Fruit fly (Drosophila melanogaster): ENCODE measurements around the gene CG6738.

The CG6738 gene

DNA sequence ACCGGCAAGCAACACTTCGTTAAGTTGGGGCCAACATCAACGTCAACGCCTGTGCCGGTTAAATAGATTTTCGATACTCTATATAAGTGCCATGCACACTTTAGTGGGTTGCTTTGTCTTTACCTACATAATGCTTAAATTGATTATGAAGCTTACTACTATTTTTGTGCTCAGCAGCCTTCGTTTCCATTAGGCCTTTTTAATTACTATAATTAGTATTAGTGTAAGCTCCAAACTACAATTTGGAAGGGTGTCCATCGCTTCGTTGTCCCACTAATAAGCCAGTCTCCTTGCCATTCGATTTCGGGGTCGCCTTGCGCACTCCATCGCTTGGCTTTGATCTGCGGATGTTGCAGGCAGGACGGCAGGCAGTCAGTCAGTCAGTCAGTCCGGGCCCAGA, 48.3 kb downstream of the CG6738 start:
- peak; percentile 70 for TF ChIP-seq gl (tag; optimal IDR thresholded peaks at IDR 0.05)
- TF ChIP-seq CG4496 (GFP tag; IDR thresholded peaks at IDR 0.05) = peak; percentile 49; the same call in 1 of the 3 replicates
- TF ChIP-seq Ets98B (GFP tag; IDR thresholded peaks at IDR 0.05) = no peak
- peak; percentile 45 for TF ChIP-seq Pif1A (GFP tag; optimal IDR thresholded peaks at IDR 0.05)
- peak; percentile 37 for TF ChIP-seq CG8301 (tag; optimal IDR thresholded peaks at IDR 0.05)
- peak; percentile 82 for TF ChIP-seq CG9948 (tag; optimal IDR thresholded peaks at IDR 0.05)
- TF ChIP-seq EcR (GFP tag; optimal IDR thresholded peaks at IDR 0.05) = no peak
- TF ChIP-seq Pif1B (GFP tag; optimal IDR thresholded peaks at IDR 0.05) = peak; percentile 39
- peak; percentile 68 for TF ChIP-seq Snoo (tag; optimal IDR thresholded peaks at IDR 0.05)
- TF ChIP-seq CG14655 (GFP tag; optimal IDR thresholded peaks at IDR 0.05) = peak; percentile 52
- TF ChIP-seq CG10348 (GFP tag; IDR thresholded peaks at IDR 0.05) = no peak
- peak; percentile 82 for TF ChIP-seq CG15710 (tag; optimal IDR thresholded peaks at IDR 0.05)
- TF ChIP-seq CG12605 (GFP tag; IDR thresholded peaks at IDR 0.05) = no peak
- peak; percentile 47; the same call in 1 of the 2 replicates for TF ChIP-seq rn (GFP tag; IDR thresholded peaks at IDR 0.05)
- TF ChIP-seq fd96Ca (GFP tag; IDR thresholded peaks at IDR 0.05) = peak; percentile 54; the same call in 2 of the 3 replicates
- peak; percentile 80 for TF ChIP-seq CG8159 (tag; optimal IDR thresholded peaks at IDR 0.05)
- no peak for TF ChIP-seq CG32121 (GFP tag; IDR thresholded peaks at IDR 0.05)
- peak; percentile 27 for TF ChIP-seq D1 (tag; optimal IDR thresholded peaks at IDR 0.05)
- peak; percentile 76 for TF ChIP-seq CG34367 (tag; optimal IDR thresholded peaks at IDR 0.05)
- TF ChIP-seq CG13204 (GFP tag; optimal IDR thresholded peaks at IDR 0.05) = peak; percentile 19
- TF ChIP-seq CG17806 (tag; optimal IDR thresholded peaks at IDR 0.05) = peak; percentile 87

DNA sequence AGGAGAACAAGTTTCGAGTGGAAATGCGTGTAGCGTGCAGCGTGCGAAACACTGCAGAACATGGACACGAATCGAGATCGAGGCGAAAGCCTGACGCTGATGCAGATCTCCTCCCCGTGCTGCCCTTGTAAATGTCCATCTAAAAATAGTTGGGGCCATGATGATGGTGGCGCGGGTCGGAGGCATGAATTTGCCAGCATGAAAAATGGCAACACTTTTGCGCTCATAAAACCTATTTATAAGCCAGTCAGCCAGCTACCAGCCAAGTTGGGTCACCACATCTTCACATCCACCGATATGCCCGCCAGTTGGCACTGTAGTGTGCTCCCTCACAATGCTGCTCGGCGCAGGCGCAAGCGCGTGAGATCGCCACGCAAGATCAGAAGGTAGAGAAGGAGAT, 49.1 kb downstream of the CG6738 start:
- TF ChIP-seq Pif1B (GFP tag; optimal IDR thresholded peaks at IDR 0.05) (peak; percentile 35), CG34367 (tag; optimal IDR thresholded peaks at IDR 0.05) (no peak), Snoo (tag; optimal IDR thresholded peaks at IDR 0.05) (peak; percentile 30), CG17806 (tag; optimal IDR thresholded peaks at IDR 0.05) (peak; percentile 50), CG12605 (GFP tag; IDR thresholded peaks at IDR 0.05) (no peak; the same call in 1 of the 2 replicates), Pif1A (GFP tag; optimal IDR thresholded peaks at IDR 0.05) (peak; percentile 14), CG13204 (GFP tag; optimal IDR thresholded peaks at IDR 0.05) (peak; percentile 46), gl (tag; optimal IDR thresholded peaks at IDR 0.05) (peak; percentile 31), CG10348 (GFP tag; IDR thresholded peaks at IDR 0.05) (no peak), CG4496 (GFP tag; IDR thresholded peaks at IDR 0.05) (peak; percentile 46), EcR (GFP tag; optimal IDR thresholded peaks at IDR 0.05) (peak; percentile 20), CG14655 (GFP tag; optimal IDR thresholded peaks at IDR 0.05) (peak; percentile 54), rn (GFP tag; IDR thresholded peaks at IDR 0.05) (no peak), Ets98B (GFP tag; IDR thresholded peaks at IDR 0.05) (no peak), fd96Ca (GFP tag; IDR thresholded peaks at IDR 0.05) (peak; percentile 31; the same call in 1 of the 3 replicates), CG8301 (tag; optimal IDR thresholded peaks at IDR 0.05) (peak; percentile 52), CG32121 (GFP tag; IDR thresholded peaks at IDR 0.05) (no peak), D1 (tag; optimal IDR thresholded peaks at IDR 0.05) (no peak), CG8159 (tag; optimal IDR thresholded peaks at IDR 0.05) (peak; percentile 57), CG9948 (tag; optimal IDR thresholded peaks at IDR 0.05) (peak; percentile 26), CG15710 (tag; optimal IDR thresholded peaks at IDR 0.05) (peak; percentile 62)

DNA sequence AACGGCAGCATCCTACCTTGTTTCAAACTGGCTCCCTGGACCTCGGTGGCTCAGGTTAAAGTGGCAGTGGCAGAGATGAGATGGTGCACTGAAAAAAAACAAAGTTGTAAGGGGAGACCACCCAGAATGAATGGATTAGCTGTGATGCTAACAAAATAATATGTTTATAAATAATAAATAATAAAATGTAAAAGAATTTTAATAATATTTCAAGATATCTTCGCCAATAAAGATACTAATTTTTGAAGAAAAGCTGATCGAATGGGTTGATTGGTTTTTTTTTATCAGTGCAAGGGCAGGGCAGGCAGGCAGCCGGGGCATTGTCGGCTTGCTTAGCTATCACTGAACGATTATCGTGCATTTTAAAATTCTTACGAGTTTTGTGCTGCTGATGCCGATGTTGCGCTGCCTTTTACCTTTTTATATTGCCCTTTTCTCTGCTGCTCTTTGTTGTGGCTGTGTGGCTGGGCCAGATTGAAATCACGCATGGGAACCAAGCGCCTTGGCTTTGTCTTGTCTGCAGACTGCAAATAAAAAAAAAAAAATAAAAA, 49.8 kb downstream of the CG6738 start:
- TF ChIP-seq gl (tag; optimal IDR thresholded peaks at IDR 0.05) (peak; percentile 67), EcR (GFP tag; optimal IDR thresholded peaks at IDR 0.05) (peak; percentile 71), CG10348 (GFP tag; IDR thresholded peaks at IDR 0.05) (no peak), CG12605 (GFP tag; IDR thresholded peaks at IDR 0.05) (peak; percentile 60), CG14655 (GFP tag; optimal IDR thresholded peaks at IDR 0.05) (peak; percentile 81), rn (GFP tag; IDR thresholded peaks at IDR 0.05) (no peak; the same call in 1 of the 2 replicates), CG15710 (tag; optimal IDR thresholded peaks at IDR 0.05) (peak; percentile 90), Ets98B (GFP tag; IDR thresholded peaks at IDR 0.05) (peak; percentile 17; the same call in 1 of the 2 replicates), D1 (tag; optimal IDR thresholded peaks at IDR 0.05) (peak; percentile 60), CG9948 (tag; optimal IDR thresholded peaks at IDR 0.05) (peak; percentile 92), Pif1B (GFP tag; optimal IDR thresholded peaks at IDR 0.05) (peak; percentile 78), Pif1A (GFP tag; optimal IDR thresholded peaks at IDR 0.05) (peak; percentile 60), Snoo (tag; optimal IDR thresholded peaks at IDR 0.05) (peak; percentile 86), CG13204 (GFP tag; optimal IDR thresholded peaks at IDR 0.05) (peak; percentile 70), CG8301 (tag; optimal IDR thresholded peaks at IDR 0.05) (peak; percentile 63), fd96Ca (GFP tag; IDR thresholded peaks at IDR 0.05) (peak; percentile 27; the same call in 1 of the 3 replicates), CG4496 (GFP tag; IDR thresholded peaks at IDR 0.05) (peak; percentile 57), CG32121 (GFP tag; IDR thresholded peaks at IDR 0.05) (no peak), CG17806 (tag; optimal IDR thresholded peaks at IDR 0.05) (peak; percentile 89), CG8159 (tag; optimal IDR thresholded peaks at IDR 0.05) (peak; percentile 93), CG34367 (tag; optimal IDR thresholded peaks at IDR 0.05) (peak; percentile 80)
